Fruit fly (Drosophila melanogaster) whole organism, embryonic: ENCODE measurements around the gene SC35.

Experiments
- B-H1 ChIP-seq: fragments of 200-800 bp; sonication (Bioruptor generic); IDR thresholded peaks from 3 replicates; pipeline ENCODE4 v1.3.6; 2022; ENCODE audit warnings: missing biosample characterization, missing genetic modification characterization
- CG10979 ChIP-seq: fragments of 200-800 bp; sonication (Bioruptor generic); optimal IDR thresholded peaks from 2 replicates; lab custom pipeline; 2018; ENCODE audit warnings: missing biosample characterization, mild to moderate bottlenecking, missing genetic modification characterization, moderate library complexity
- CG11085 ChIP-seq: fragments of 200-800 bp; sonication (Bioruptor generic); IDR thresholded peaks from 2 replicates; pipeline ENCODE4 v1.3.6; 2022; ENCODE audit warnings: missing biosample characterization, missing genetic modification characterization
- CG12071 ChIP-seq: fragments of 200-800 bp; sonication (Bioruptor generic); optimal IDR thresholded peaks from 3 replicates; lab custom pipeline; 2018; ENCODE audit warnings: missing biosample characterization, mild to moderate bottlenecking, missing genetic modification characterization
- CG12219 ChIP-seq: fragments of 200-800 bp; sonication (Bioruptor generic); optimal IDR thresholded peaks from 3 replicates; lab custom pipeline; 2018; ENCODE audit warnings: missing biosample characterization, mild to moderate bottlenecking, missing genetic modification characterization
- CG13624 ChIP-seq: fragments of 200-800 bp; sonication (Bioruptor generic); optimal IDR thresholded peaks from 2 replicates; lab custom pipeline; 2016; ENCODE audit warnings: missing biosample characterization, missing genetic modification characterization
- CG14710 ChIP-seq: fragments of 200-800 bp; sonication (Bioruptor generic); optimal IDR thresholded peaks from 3 replicates; lab custom pipeline; 2019; ENCODE audit warnings: missing biosample characterization, mild to moderate bottlenecking, missing genetic modification characterization, moderate library complexity
- CG17568 ChIP-seq: fragments of 200-800 bp; sonication (Bioruptor generic); optimal IDR thresholded peaks from 2 replicates; lab custom pipeline; 2018; ENCODE audit warnings: missing biosample characterization, mild to moderate bottlenecking, missing genetic modification characterization, moderate library complexity
- CG2199 ChIP-seq: fragments of 200-800 bp; sonication (Bioruptor generic); IDR thresholded peaks from 3 replicates; pipeline ENCODE4 v1.3.6; 2022; ENCODE audit warnings: missing biosample characterization, missing genetic modification characterization
- CG2712 ChIP-seq: fragments of 200-800 bp; optimal IDR thresholded peaks from 3 replicates; lab custom pipeline; 2019; ENCODE audit warnings: missing biosample characterization, mild to moderate bottlenecking, missing genetic modification characterization, moderate library complexity
- CG30431 ChIP-seq: fragments of 200-800 bp; sonication (Bioruptor generic); optimal IDR thresholded peaks from 2 replicates; lab custom pipeline; 2017; ENCODE audit warnings: missing biosample characterization, missing genetic modification characterization
- CG32767 ChIP-seq: fragments of 200-800 bp; sonication (Bioruptor generic); IDR thresholded peaks from 2 replicates; pipeline ENCODE4 v1.3.6; 2022; ENCODE audit warnings: missing biosample characterization, missing genetic modification characterization
- CG3407 ChIP-seq: fragments of 200-800 bp; sonication (Bioruptor generic); optimal IDR thresholded peaks from 2 replicates; lab custom pipeline; 2018; ENCODE audit warnings: missing biosample characterization, mild to moderate bottlenecking, missing genetic modification characterization
- CG3726 ChIP-seq: fragments of 200-800 bp; sonication (Bioruptor generic); IDR thresholded peaks from 3 replicates; pipeline ENCODE4, ENCODE4 v1.3.6; 2022; ENCODE audit warnings: missing biosample characterization, missing genetic modification characterization
- CG3847 ChIP-seq: fragments of 200-800 bp; sonication (Bioruptor generic); IDR thresholded peaks from 2 replicates; pipeline ENCODE4 v1.3.6; 2022; ENCODE audit warnings: missing biosample characterization, missing genetic modification characterization
- CG4424 ChIP-seq: fragments of 200-800 bp; sonication (Bioruptor generic); optimal IDR thresholded peaks from 3 replicates; lab custom pipeline; 2016; ENCODE audit warnings: missing biosample characterization, missing genetic modification characterization
- CG6791 ChIP-seq: fragments of 200-800 bp; sonication (Bioruptor generic); IDR thresholded peaks from 3 replicates; pipeline ENCODE4 v1.3.6; 2022; ENCODE audit warnings: missing biosample characterization, missing genetic modification characterization; ENCODE audit not compliant: partially characterized antibody
- CG7786 ChIP-seq: fragments of 200-800 bp; sonication (Bioruptor generic); optimal IDR thresholded peaks from 2 replicates; lab custom pipeline; 2016; ENCODE audit warnings: missing biosample characterization, missing genetic modification characterization
- CG8290 ChIP-seq, 3 experiments: fragments of 200-800 bp; sonication (Bioruptor generic); optimal IDR thresholded peaks; 2 replicates each; lab custom pipeline; 2016 to 2019; ENCODE audit warnings: missing biosample characterization in 3 of 3, missing genetic modification characterization in 3 of 3, mild to moderate bottlenecking in 2 of 3, moderate library complexity in 1 of 3
- CG8478 ChIP-seq: fragments of >200 bp; optimal IDR thresholded peaks from 2 replicates; lab custom pipeline; 2018
- CkIIα-i1 ChIP-seq: fragments of 200-800 bp; sonication (Bioruptor generic); IDR thresholded peaks from 2 replicates; pipeline ENCODE4 v1.3.6; 2022; ENCODE audit warnings: missing biosample characterization, missing genetic modification characterization
- Dbx ChIP-seq: fragments of 200-800 bp; sonication (Bioruptor generic); IDR thresholded peaks from 3 replicates; pipeline ENCODE4 v1.3.6; 2022; ENCODE audit warnings: missing biosample characterization, missing genetic modification characterization
- Dp ChIP-seq: fragments of 200-800 bp; sonication (Bioruptor generic); optimal IDR thresholded peaks from 2 replicates; lab custom pipeline; 2018; ENCODE audit warnings: missing biosample characterization, mild to moderate bottlenecking, missing genetic modification characterization, moderate library complexity
- Fer3 ChIP-seq: fragments of 200-800 bp; sonication (Bioruptor generic); optimal IDR thresholded peaks from 2 replicates; lab custom pipeline; 2018; ENCODE audit warnings: missing biosample characterization, mild to moderate bottlenecking, missing genetic modification characterization, moderate library complexity
- H15 ChIP-seq: fragments of 200-800 bp; sonication (Bioruptor generic); IDR thresholded peaks from 3 replicates; pipeline ENCODE4 v1.3.6; 2022; ENCODE audit warnings: missing biosample characterization, missing genetic modification characterization
- HmgD ChIP-seq: fragments of 200-800 bp; sonication (Bioruptor generic); optimal IDR thresholded peaks from 3 replicates; lab custom pipeline; 2016; ENCODE audit warnings: missing biosample characterization, missing genetic modification characterization
- Mad ChIP-seq: fragments of 200-800 bp; sonication (Bioruptor generic); optimal IDR thresholded peaks from 2 replicates; lab custom pipeline; 2016; ENCODE audit warnings: missing biosample characterization, missing genetic modification characterization
- Med ChIP-seq: fragments of 200-800 bp; sonication (Bioruptor generic); peaks from one replicate; lab custom pipeline; 2016; ENCODE audit warnings: missing biosample characterization, missing genetic modification characterization, mild to moderate bottlenecking, inconsistent platforms, moderate library complexity
- NFAT ChIP-seq: fragments of 200-800 bp; sonication (Bioruptor generic); IDR thresholded peaks from 2 replicates; pipeline ENCODE4 v1.3.6; 2022; ENCODE audit warnings: missing biosample characterization, missing genetic modification characterization
- Optix ChIP-seq: fragments of 200-800 bp; sonication (Bioruptor generic); IDR thresholded peaks from 3 replicates; pipeline ENCODE4 v1.3.6; 2022; ENCODE audit warnings: missing biosample characterization, missing genetic modification characterization
- PHDP ChIP-seq: fragments of 200-800 bp; sonication (Bioruptor generic); optimal IDR thresholded peaks from 3 replicates; lab custom pipeline; 2018; ENCODE audit warnings: missing biosample characterization, mild to moderate bottlenecking, missing genetic modification characterization, moderate library complexity
- ac ChIP-seq: fragments of 200-800 bp; sonication (Bioruptor generic); optimal IDR thresholded peaks from 3 replicates; lab custom pipeline; 2017; ENCODE audit warnings: missing biosample characterization, mild to moderate bottlenecking, missing genetic modification characterization
- cas ChIP-seq: fragments of 200-800 bp; sonication (Bioruptor generic); IDR thresholded peaks from 2 replicates; pipeline ENCODE4 v1.3.6; 2022; ENCODE audit warnings: missing biosample characterization, missing genetic modification characterization
- chif ChIP-seq, 2 experiments: fragments of 200-800 bp; sonication (Bioruptor generic); optimal IDR thresholded peaks; 3 replicates each; lab custom pipeline; 2016; ENCODE audit warnings: missing biosample characterization in 2 of 2, missing genetic modification characterization in 2 of 2
- ci ChIP-seq: fragments of 200-800 bp; sonication (Bioruptor generic); IDR thresholded peaks from 3 replicates; pipeline ENCODE4 v1.3.6; 2022; ENCODE audit warnings: missing biosample characterization, missing genetic modification characterization
- en ChIP-seq: fragments of 200-800 bp; sonication (Bioruptor generic); optimal IDR thresholded peaks from 2 replicates; lab custom pipeline; 2016; ENCODE audit warnings: missing biosample characterization, missing genetic modification characterization
- esg ChIP-seq: fragments of 200-800 bp; sonication (Bioruptor generic); conservative IDR thresholded peaks from 2 replicates; pipeline ENCODE4 v1.3.6; 2022; ENCODE audit warnings: missing biosample characterization, missing genetic modification characterization
- hbn ChIP-seq: fragments of 200-800 bp; sonication (Bioruptor generic); IDR thresholded peaks from 2 replicates; pipeline ENCODE4 v1.3.6; 2022; ENCODE audit warnings: missing biosample characterization, missing genetic modification characterization; ENCODE audit not compliant: partially characterized antibody
- her ChIP-seq: fragments of 200-800 bp; sonication (Bioruptor generic); optimal IDR thresholded peaks from 2 replicates; lab custom pipeline; 2016; ENCODE audit warnings: missing biosample characterization, missing genetic modification characterization
- klu ChIP-seq: fragments of 200-800 bp; sonication (Bioruptor generic); IDR thresholded peaks from 2 replicates; pipeline ENCODE4 v1.3.6; 2022; ENCODE audit warnings: missing biosample characterization, missing genetic modification characterization
- nom ChIP-seq: fragments of 200-800 bp; sonication (Bioruptor generic); optimal IDR thresholded peaks from 2 replicates; lab custom pipeline; 2017; ENCODE audit warnings: missing biosample characterization, missing genetic modification characterization, mild to moderate bottlenecking, moderate library complexity, missing genetic modification reagents
- onecut ChIP-seq: fragments of 200-800 bp; sonication (Bioruptor generic); IDR thresholded peaks from 2 replicates; pipeline ENCODE4 v1.3.6; 2022; ENCODE audit warnings: missing biosample characterization, missing genetic modification characterization
- peb ChIP-seq: fragments of 200-800 bp; sonication (Bioruptor generic); IDR thresholded peaks from 2 replicates; pipeline ENCODE4 v1.3.6; 2022; ENCODE audit warnings: missing biosample characterization, missing genetic modification characterization
- sens ChIP-seq: fragments of 200-800 bp; sonication (Bioruptor generic); peaks from one replicate; lab custom pipeline; 2016; ENCODE audit warnings: missing biosample characterization, missing genetic modification characterization
- slbo ChIP-seq: fragments of 200-800 bp; sonication (Bioruptor generic); IDR thresholded peaks from 2 replicates; pipeline ENCODE4 v1.3.6; 2022; ENCODE audit warnings: missing biosample characterization, missing genetic modification characterization
- tio ChIP-seq: fragments of 200-800 bp; sonication (Bioruptor generic); optimal IDR thresholded peaks from 2 replicates; lab custom pipeline; 2017; ENCODE audit warnings: missing biosample characterization, missing genetic modification characterization, inconsistent platforms
- trh ChIP-seq: fragments of 200-800 bp; sonication (Bioruptor generic); optimal IDR thresholded peaks from 2 replicates; lab custom pipeline; 2016; ENCODE audit warnings: missing biosample characterization, missing genetic modification characterization
- tx ChIP-seq: fragments of 200-800 bp; sonication (Bioruptor generic); optimal IDR thresholded peaks from 2 replicates; lab custom pipeline; 2016; ENCODE audit warnings: missing biosample characterization, missing genetic modification characterization
- wek ChIP-seq: fragments of 200-800 bp; sonication (Bioruptor generic); optimal IDR thresholded peaks from 3 replicates; lab custom pipeline; 2018; ENCODE audit warnings: missing biosample characterization, mild to moderate bottlenecking, missing genetic modification characterization, moderate library complexity
- zen2 ChIP-seq: fragments of 200-800 bp; sonication (Bioruptor generic); IDR thresholded peaks from 3 replicates; pipeline ENCODE4 v1.3.6; 2022; ENCODE audit warnings: missing biosample characterization, missing genetic modification characterization; ENCODE audit not compliant: partially characterized antibody
- zfh1 ChIP-seq: fragments of 200-800 bp; sonication (Bioruptor generic); IDR thresholded peaks from 3 replicates; pipeline ENCODE4 v1.3.6; 2022; ENCODE audit warnings: missing biosample characterization, missing genetic modification characterization

SC35 gene

DNA sequence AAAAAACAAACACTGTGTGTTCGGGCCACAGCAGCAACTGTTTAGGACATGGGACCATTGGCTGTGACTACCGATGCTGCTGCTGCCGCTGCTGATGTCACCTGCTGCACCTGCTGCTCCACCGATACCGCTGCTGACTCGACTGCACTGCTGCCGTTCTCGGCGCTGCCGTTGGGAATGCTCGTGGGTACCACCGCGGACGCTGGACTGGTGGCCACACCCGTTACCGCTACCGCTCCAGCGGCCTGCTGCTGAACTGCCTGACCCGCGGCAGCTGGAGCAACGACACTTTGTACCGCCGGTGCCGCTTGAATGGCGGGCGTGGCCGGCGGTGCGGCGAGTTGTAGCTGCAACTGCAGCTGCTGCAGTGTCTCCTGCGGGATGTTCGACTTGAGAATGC is 23.2 kb upstream of the SC35 start:
- TF ChIP-seq Optix (no peak), en (GFP tag; lab: Kevin White, UChicago) (no peak), trh (no peak), chif (GFP tag; optimal IDR thresholded peaks at IDR 0.05; lab: Kevin White, UChicago) (peak in 1 of 2 experiments; percentile 1), nom (GFP tag; lab: Kevin White, UChicago) (no peak), PHDP (tag; lab: Kevin White, UChicago) (no peak), slbo (GFP tag; lab: Robert Waterston, UW) (no peak), Fer3 (no peak), CG4424 (GFP tag; lab: Kevin White, UChicago) (no peak), CG11085 (GFP tag; lab: Robert Waterston, UW) (0 out of 2 replicates have a peak, but pooled peaks have one; percentile 19), zfh1 (GFP tag; lab: Robert Waterston, UW) (peak; percentile 19; the same call in 1 of the 3 replicates), ci (GFP tag; lab: Robert Waterston, UW) (0 out of 3 replicates have a peak, but pooled peaks have one; percentile 37), her (GFP tag; lab: Kevin White, UChicago) (peak; percentile 6), CG2712 (tag; lab: Kevin White, UChicago) (no peak), CkIIα-i1 (GFP tag; lab: Robert Waterston, UW) (no peak), tx (GFP tag; lab: Kevin White, UChicago) (no peak), NFAT (GFP tag; lab: Robert Waterston, UW) (0 out of 2 replicates have a peak, but pooled peaks have one; percentile 6), CG2199 (GFP tag; lab: Robert Waterston, UW) (0 out of 3 replicates have a peak, but pooled peaks have one; percentile 25), Dp (GFP tag; lab: Kevin White, UChicago) (no peak), CG8478 (no peak), CG30431 (GFP tag; lab: Kevin White, UChicago) (no peak), Mad (GFP tag; lab: Kevin White, UChicago) (peak; percentile 9), CG13624 (GFP tag; lab: Kevin White, UChicago) (no peak), CG3847 (0 out of 2 replicates have a peak, but pooled peaks have one; percentile 10), onecut (GFP tag; lab: Robert Waterston, UW) (no peak), HmgD (GFP tag; lab: Kevin White, UChicago) (peak; percentile 9), CG17568 (GFP tag; lab: Kevin White, UChicago) (no peak), esg (GFP tag; lab: Robert Waterston, UW) (no peak), peb (GFP tag; lab: Robert Waterston, UW) (0 out of 2 replicates have a peak, but pooled peaks have one; percentile 5), cas (0 out of 2 replicates have a peak, but pooled peaks have one; percentile 8), CG7786 (GFP tag; lab: Kevin White, UChicago) (no peak), CG14710 (tag; lab: Kevin White, UChicago) (no peak), tio (GFP tag; lab: Kevin White, UChicago) (no peak), sens (GFP tag; lab: Kevin White, UChicago) (peak; percentile 32), H15 (GFP tag; lab: Robert Waterston, UW) (peak; percentile 33; the same call in 1 of the 3 replicates), zen2 (GFP tag; lab: Robert Waterston, UW) (no peak), CG8290 (GFP tag; optimal IDR thresholded peaks at IDR 0.05; lab: Kevin White, UChicago) (no peak), CG8290 (tag; optimal IDR thresholded peaks at IDR 0.05; lab: Kevin White, UChicago) (no peak), Med (GFP tag; lab: Kevin White, UChicago) (peak; percentile 65), B-H1 (GFP tag; lab: Robert Waterston, UW) (no peak), hbn (GFP tag; lab: Robert Waterston, UW) (no peak), CG10979 (tag; lab: Kevin White, UChicago) (no peak), CG32767 (no peak), CG6791 (GFP tag; lab: Robert Waterston, UW) (peak; percentile 33; the same call in 1 of the 3 replicates), CG12071 (GFP tag; lab: Kevin White, UChicago) (no peak), CG3726 (GFP tag; lab: Robert Waterston, UW) (0 out of 3 replicates have a peak, but pooled peaks have one; percentile 35), Dbx (GFP tag; lab: Robert Waterston, UW) (no peak), wek (GFP tag; lab: Kevin White, UChicago) (no peak), klu (GFP tag; lab: Robert Waterston, UW) (0 out of 2 replicates have a peak, but pooled peaks have one; percentile 21), ac (GFP tag; lab: Kevin White, UChicago) (peak; percentile 98), CG12219 (GFP tag; lab: Kevin White, UChicago) (no peak), CG3407 (GFP tag; lab: Kevin White, UChicago) (no peak)
